Worm (Caenorhabditis elegans) whole organism, mixed stage, embryonic: ENCODE data around the gene msrp-3.

Experiments used
- elt-1 ChIP-seq: sonication (generic microtip); optimal IDR thresholded peaks from 2 replicates; lab custom pipeline; 2017; ENCODE audit warnings: missing genetic modification characterization, mild to moderate bottlenecking, missing compliant biosample characterization, antibody characterized with exemption, moderate library complexity, borderline replicate concordance; ENCODE audit not compliant: insufficient read depth
- elt-3 ChIP-seq: fragments of 150-350 bp; optimal IDR thresholded peaks from 2 replicates; lab custom pipeline; 2014; ENCODE audit warnings: missing biosample characterization, missing genetic modification characterization
- lsy-2 ChIP-seq: fragments of 150-350 bp; optimal IDR thresholded peaks from 2 replicates; lab custom pipeline; 2014; ENCODE audit warnings: missing biosample characterization, missing genetic modification characterization
- mep-1 ChIP-seq: fragments of 150-350 bp; optimal IDR thresholded peaks from 2 replicates; lab custom pipeline; 2017; ENCODE audit warnings: missing biosample characterization, missing genetic modification reagents, missing genetic modification characterization, inconsistent platforms
- nhr-12 ChIP-seq: fragments of 150-350 bp; optimal IDR thresholded peaks from 2 replicates; lab custom pipeline; 2014; ENCODE audit warnings: missing biosample characterization, missing genetic modification characterization
- nhr-237 ChIP-seq: fragments of 150-350 bp; optimal IDR thresholded peaks from 2 replicates; lab custom pipeline; 2014; ENCODE audit warnings: missing biosample characterization, missing genetic modification characterization

ce11 chrII:821514-821913, 6.9 kb upstream of the msrp-3 start, which contains the start of gene F46F5.8:
- TF ChIP-seq elt-1 (tag; lab: Kevin White, UChicago) (no peak), lsy-2 (tag; lab: Kevin White, UChicago) (no peak), elt-3 (tag; lab: Kevin White, UChicago) (no peak), nhr-12 (no peak), mep-1 (no peak), nhr-237 (tag; lab: Kevin White, UChicago) (no peak)
